Worm (Caenorhabditis elegans) whole organism, young adult: ENCODE data around the gene srbc-49.

Experiments used
- akir-1 ChIP-seq: fragments of 200-800 bp; sonication (Bioruptor generic); optimal IDR thresholded peaks from 2 replicates; lab custom pipeline; 2018; ENCODE audit warnings: mild to moderate bottlenecking, missing genetic modification characterization, moderate library complexity, missing compliant biosample characterization
- ama-1 ChIP-seq, 3 experiments: fragments of 150-350 bp in 1 of 3; sonication (generic microtip) in 2 of 3; optimal IDR thresholded peaks; 2 replicates each; lab custom pipeline; 2014 to 2018; ENCODE audit warnings: missing biosample characterization in 2 of 3, missing genetic modification characterization in 2 of 3, missing genetic modification reagents in 2 of 3
- aptf-2 ChIP-seq: fragments of 200-800 bp; sonication (Bioruptor generic); conservative IDR thresholded peaks from 2 replicates; pipeline ENCODE4 v1.3.6; 2022; ENCODE audit warnings: missing genetic modification reagents, missing genetic modification characterization, missing compliant biosample characterization
- cebp-1 ChIP-seq, 2 experiments: fragments of 200-800 bp in 1 of 2; sonication (Bioruptor generic) in 1 of 2; sonication (generic microtip) in 1 of 2; IDR thresholded peaks in 1 of 2; optimal IDR thresholded peaks in 1 of 2; 2 replicates each; pipeline versions ENCODE4 v1.3.6 to Lab custom; 2017 to 2022; ENCODE audit warnings: missing compliant biosample characterization in 2 of 2, missing genetic modification characterization in 2 of 2, mild to moderate bottlenecking in 1 of 2, missing genetic modification reagents in 1 of 2, moderate library complexity in 1 of 2
- ceh-100 ChIP-seq: fragments of 200-800 bp; sonication (Bioruptor generic); IDR thresholded peaks from 2 replicates; pipeline ENCODE4 v1.3.6; 2022; ENCODE audit warnings: missing genetic modification reagents, missing genetic modification characterization, missing compliant biosample characterization
- mxl-1 ChIP-seq: sonication (generic microtip); optimal IDR thresholded peaks from 2 replicates; lab custom pipeline; 2016; ENCODE audit warnings: missing genetic modification characterization, missing compliant biosample characterization
- nfya-1 ChIP-seq: sonication (generic microtip); optimal IDR thresholded peaks from 2 replicates; lab custom pipeline; 2017; ENCODE audit warnings: antibody characterized with exemption, missing compliant biosample characterization, missing genetic modification characterization, borderline replicate concordance; ENCODE audit not compliant: insufficient read depth
- pha-4 ChIP-seq: fragments of 150-350 bp; sonication (generic microtip); optimal IDR thresholded peaks from 2 replicates; lab custom pipeline; 2014; ENCODE audit warnings: missing biosample characterization, missing genetic modification reagents, missing genetic modification characterization
- rec-8 ChIP-seq, 2 experiments: sonication (generic microtip); optimal IDR thresholded peaks; 2 replicates each; lab custom pipeline; 2016; ENCODE audit warnings: mild to moderate bottlenecking in 2 of 2, missing genetic modification characterization in 2 of 2, missing genetic modification reagents in 2 of 2, missing genotype in 2 of 2, missing biosample characterization in 1 of 2, missing compliant biosample characterization in 1 of 2, moderate library complexity in 1 of 2
- ztf-26 ChIP-seq: sonication (generic microtip); optimal IDR thresholded peaks from 2 replicates; lab custom pipeline; 2017; ENCODE audit warnings: missing genetic modification characterization, missing compliant biosample characterization

DNA sequence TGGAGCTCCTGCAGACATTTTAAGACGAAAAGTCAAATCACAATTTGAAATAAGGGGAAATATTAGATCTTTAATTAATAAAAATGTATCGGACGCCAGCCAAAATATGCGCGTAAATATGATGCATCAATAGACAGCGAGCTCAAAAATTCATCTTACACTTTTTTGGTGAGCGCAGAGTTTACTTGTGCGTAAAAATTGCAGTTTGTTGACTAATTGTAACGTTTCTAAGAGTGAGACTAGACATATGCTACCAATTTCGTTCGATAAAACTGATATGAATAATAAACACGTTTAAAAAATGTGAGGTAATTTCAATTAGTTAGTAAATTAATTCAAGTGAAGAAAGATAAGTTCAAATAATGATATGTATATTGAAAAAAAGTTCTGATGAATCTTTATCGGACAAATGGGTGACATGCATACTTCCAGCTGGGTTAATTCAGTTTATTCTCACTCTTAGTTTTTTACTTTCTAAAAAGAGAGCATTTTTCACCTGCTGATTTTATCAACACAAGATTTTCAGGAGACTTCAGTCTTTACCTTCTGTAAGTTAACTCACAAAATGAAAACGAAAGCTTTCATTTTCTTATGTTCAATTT lies 42.3 kb upstream of the srbc-49 start, which contains the start of the genes nhr-285 and irld-52:
- no peak for TF ChIP-seq akir-1
- TF ChIP-seq ama-1 (optimal IDR thresholded peaks at IDR 0.05; lab: Kevin White, UChicago): no peak
- no peak for TF ChIP-seq ama-1 (GFP tag; optimal IDR thresholded peaks at IDR 0.05; lab: Kevin White, UChicago)
- TF ChIP-seq mxl-1 (tag; lab: Kevin White, UChicago): no peak
- TF ChIP-seq rec-8 (tag; optimal IDR thresholded peaks at IDR 0.05; lab: Kevin White, UChicago): no peak
- no peak for TF ChIP-seq cebp-1 (GFP tag; IDR thresholded peaks at IDR 0.05; lab: Robert Waterston, UW)
- no peak for TF ChIP-seq cebp-1 (tag; optimal IDR thresholded peaks at IDR 0.05; lab: Kevin White, UChicago)
- TF ChIP-seq nfya-1: no peak
- TF ChIP-seq ceh-100 (GFP tag; lab: Robert Waterston, UW): no peak
- no peak for TF ChIP-seq ztf-26
- no peak for TF ChIP-seq aptf-2 (GFP tag; lab: Robert Waterston, UW)
- TF ChIP-seq pha-4 (tag; lab: Kevin White, UChicago): no peak
